Fruit fly (Drosophila melanogaster): ENCODE measurements around the gene CG13615.

Gene CG13615

DNA sequence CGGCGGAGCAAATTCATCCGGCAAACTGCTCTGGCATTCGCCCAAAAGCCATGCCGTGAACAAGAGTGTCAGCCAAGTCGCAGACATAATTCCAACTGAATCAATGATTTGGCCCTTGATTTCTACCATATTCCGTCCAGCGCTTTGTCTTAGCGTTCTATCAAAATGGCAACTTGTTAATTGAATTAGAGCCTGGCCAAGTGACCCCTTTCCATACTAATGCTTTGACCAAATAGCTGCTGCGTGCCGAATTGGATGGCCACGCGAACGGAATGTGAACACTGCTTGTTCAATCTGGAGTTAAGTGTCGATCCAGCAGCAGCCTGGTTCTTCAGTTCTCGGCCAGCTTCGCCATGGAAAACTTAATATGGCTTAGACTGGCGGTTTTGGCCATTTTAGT lies at the start of gene CG13615, which contains the start of gene CG5768:
TSS of gene CG13615 (plus strand) at position 280 of the 400 bp plus-strand sequence.
TSS of gene CG5768 (minus strand) at position 101 of the 400 bp plus-strand sequence.
- no peak for TF ChIP-seq noc (tag; optimal IDR thresholded peaks at IDR 0.05)

dm6 chr3R:24341251-24341650 lies 49.1 kb upstream of the CG13615 start, which contains the start of gene Ms:
Gene Ms (plus strand): TSS chr3R:24341551.
- TF ChIP-seq noc (tag; optimal IDR thresholded peaks at IDR 0.05), result no peak

DNA sequence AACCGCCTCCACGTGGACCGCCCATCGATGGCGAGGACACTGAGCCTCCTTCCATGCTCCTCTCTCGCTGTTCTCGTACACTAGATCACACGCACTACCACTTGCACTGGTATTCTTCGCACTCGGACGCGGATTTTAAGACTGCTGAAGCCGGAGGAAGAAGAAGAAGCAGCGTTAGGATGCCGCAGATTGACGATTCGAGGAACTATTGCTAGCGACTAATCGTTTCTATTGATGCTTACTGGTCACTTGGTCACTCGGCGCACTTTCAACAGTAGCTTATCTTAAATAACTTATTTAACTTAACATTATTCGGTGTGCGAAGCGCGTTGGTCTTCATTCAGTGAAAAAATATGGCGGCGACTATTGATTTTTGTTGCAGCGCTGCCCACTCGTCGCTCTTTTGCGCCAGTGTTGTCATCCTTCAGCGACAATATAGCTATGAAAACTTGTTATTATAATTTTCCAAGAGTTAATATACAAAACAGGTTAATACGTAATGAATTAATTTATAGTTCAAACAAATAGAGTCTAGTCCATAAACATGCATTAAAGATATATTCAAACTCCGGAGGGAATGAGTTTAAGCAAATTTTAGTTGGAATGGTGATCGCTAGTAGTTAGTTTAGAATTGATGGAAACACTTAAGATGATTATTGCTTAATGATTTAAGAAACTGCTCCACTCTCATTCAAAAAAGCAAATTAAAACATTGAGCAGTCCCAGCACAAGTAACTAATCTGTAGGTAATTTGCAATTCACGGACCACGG lies 41.7 kb upstream of the CG13615 start, which contains the start of the genes CG5746 and CG6454:
TSS of gene CG5746 (minus strand) at position 372 of the 771 bp plus-strand sequence.
TSS of gene CG6454 (plus strand) at position 763 of the 771 bp plus-strand sequence.
- TF ChIP-seq noc (tag; optimal IDR thresholded peaks at IDR 0.05), result no peak

- TF ChIP-seq noc (tag; optimal IDR thresholded peaks at IDR 0.05), result no peak
These were observed 36.9 kb upstream of the CG13615 start for dm6 chr3R:24353448-24353847.

DNA sequence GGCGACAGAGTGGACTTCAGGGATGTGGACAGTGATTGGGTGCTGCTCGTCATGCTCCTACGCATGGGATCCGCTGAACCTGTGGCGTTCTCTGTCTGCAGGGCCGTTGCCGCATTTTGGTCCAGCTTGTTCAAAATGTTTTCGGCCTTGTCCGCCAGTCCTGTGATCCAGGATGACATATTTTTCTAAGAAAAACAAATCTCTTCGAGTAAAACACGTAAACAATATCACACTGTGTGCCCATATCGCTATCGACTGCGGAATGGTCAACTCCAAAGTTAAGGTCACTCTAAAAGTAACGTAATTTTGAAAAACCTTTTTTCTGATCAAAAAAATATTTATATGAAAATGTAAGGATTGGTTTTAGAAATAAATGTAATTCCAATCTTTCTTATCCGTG lies 32.6 kb upstream of the CG13615 start, which contains the start of gene Golgin84:
TSS of gene Golgin84 (minus strand) at position 241 of the 400 bp plus-strand sequence.
- no peak for TF ChIP-seq noc (tag; optimal IDR thresholded peaks at IDR 0.05)

dm6 chr3R:24359957-24360356 lies 30.4 kb upstream of the CG13615 start, which contains the start of gene CG18528:
Gene CG18528 (minus strand): TSS chr3R:24360144.
- no peak for TF ChIP-seq noc (tag; optimal IDR thresholded peaks at IDR 0.05)

- TF ChIP-seq noc (tag; optimal IDR thresholded peaks at IDR 0.05), result no peak
These were observed 28.7 kb upstream of the CG13615 start, which contains the start of the genes CG5762 and CG33339 for dm6 chr3R:24361583-24361982. Gene CG5762 (minus strand): TSS chr3R:24361683. Gene CG33339 (plus strand): TSS chr3R:24361847.

DNA sequence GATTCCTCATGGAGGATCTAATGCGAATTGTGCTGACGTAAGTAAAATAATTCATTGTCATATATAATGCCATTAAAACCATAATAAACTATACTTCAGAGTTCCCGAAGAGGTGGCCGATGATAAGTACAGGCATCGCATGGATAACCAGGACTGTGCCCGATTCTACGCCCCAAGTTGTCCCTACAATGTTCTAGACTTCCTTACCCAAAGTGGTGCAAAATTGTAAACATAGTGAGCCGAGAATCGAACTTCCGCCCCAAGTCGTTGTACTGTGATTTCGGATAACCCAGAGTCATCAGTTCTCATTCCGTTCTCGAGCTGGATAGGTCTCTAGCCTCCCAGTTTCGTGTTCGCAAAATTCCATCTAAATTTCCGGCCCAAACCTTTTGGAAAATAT lies 27.5 kb upstream of the CG13615 start, which contains the start of gene CG33340:
TSS of gene CG33340 (plus strand) at position 301 of the 400 bp plus-strand sequence.
- no peak for TF ChIP-seq noc (tag; optimal IDR thresholded peaks at IDR 0.05)

dm6 chr3R:24364880-24365604 lies 25.3 kb upstream of the CG13615 start, which contains the start of the genes CG17784 and CG13613:
Gene CG17784 (minus strand): TSS chr3R:24364980.
Gene CG13613 (plus strand): TSS chr3R:24365554.
- no peak for TF ChIP-seq noc (tag; optimal IDR thresholded peaks at IDR 0.05)

DNA sequence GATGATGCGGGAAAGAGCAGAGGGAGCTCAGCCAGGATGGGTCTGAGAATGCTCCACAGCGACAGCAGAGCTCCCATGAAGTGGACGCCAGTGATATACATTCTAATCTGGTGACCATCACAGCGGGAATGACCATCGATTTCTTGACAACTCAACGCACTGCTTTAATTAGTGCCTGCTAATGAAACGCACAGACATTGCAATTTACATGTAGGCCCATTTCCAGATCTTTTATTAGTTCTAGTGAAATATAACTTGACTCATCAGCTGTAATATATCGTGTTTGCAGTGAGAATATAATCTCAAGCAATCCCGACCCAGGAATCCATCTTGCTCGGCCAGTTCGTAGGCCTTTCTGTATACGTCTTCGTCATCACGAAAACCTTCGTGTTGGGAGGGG lies 23.2 kb upstream of the CG13615 start, which contains the start of gene CG42811:
TSS of gene CG42811 (minus strand) at position 101 of the 400 bp plus-strand sequence.
- no peak for TF ChIP-seq noc (tag; optimal IDR thresholded peaks at IDR 0.05)

DNA sequence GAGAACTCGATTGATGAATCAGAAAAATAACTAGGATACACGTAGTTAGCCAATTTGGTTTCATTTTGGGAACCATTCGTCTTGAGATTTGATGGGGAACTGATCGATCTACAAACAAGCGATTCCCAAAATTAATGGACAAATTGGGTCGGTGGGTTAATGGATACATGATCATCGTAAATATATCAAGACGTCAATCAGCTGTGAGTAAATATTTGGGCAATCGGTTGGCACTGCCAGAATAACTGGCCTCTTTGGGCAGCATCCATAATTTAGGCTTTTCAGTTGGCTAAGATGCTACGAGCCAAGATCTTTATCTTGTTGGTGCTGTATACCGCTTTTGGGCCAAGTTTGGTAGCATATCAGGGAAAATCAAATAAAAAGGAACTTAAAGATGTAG lies 22.3 kb upstream of the CG13615 start, which contains the start of the genes CG42812 and CG33341:
TSS of gene CG42812 (minus strand) at position 101 of the 400 bp plus-strand sequence.
TSS of gene CG33341 (plus strand) at position 295 of the 400 bp plus-strand sequence.
- no peak for TF ChIP-seq noc (tag; optimal IDR thresholded peaks at IDR 0.05)

dm6 chr3R:24369268-24369667 lies 21.1 kb upstream of the CG13615 start, which contains the start of gene CG13614:
Gene CG13614 (plus strand): TSS chr3R:24369568.
- no peak for TF ChIP-seq noc (tag; optimal IDR thresholded peaks at IDR 0.05)

dm6 chr3R:24372662-24373061 lies 17.7 kb upstream of the CG13615 start, which contains the start of gene CG17782:
Gene CG17782 (minus strand): TSS chr3R:24372762.
- TF ChIP-seq noc (tag; optimal IDR thresholded peaks at IDR 0.05), result no peak

dm6 chr3R:24375561-24375960 lies 14.8 kb upstream of the CG13615 start, which contains the start of gene CG17781:
Gene CG17781 (minus strand): TSS chr3R:24375661.
- no peak for TF ChIP-seq noc (tag; optimal IDR thresholded peaks at IDR 0.05)

DNA sequence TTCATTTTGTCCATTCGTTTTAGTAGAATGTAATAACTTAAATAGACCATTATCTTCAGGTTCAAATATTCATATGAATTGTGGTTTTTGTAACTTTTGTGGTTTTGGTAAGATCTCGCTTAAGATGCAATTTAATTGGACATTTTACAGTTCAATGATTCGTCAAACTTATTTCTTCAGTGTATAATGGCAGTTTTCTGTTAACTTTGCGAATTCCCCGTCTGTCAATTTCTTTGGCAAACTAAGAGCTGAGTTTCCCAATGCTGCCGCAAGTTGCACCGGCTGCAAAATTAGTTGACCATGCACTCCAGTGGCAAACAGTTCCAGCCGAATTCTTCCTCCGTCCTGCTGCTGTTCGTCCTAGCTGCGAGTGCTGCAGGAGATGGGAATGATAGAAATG lies 13.8 kb upstream of the CG13615 start, which contains the start of gene CG33342:
TSS of gene CG33342 (plus strand) at position 301 of the 400 bp plus-strand sequence.
- TF ChIP-seq noc (tag; optimal IDR thresholded peaks at IDR 0.05), result no peak

Measured in whole organism, larva.